Fruit fly (Drosophila melanogaster) whole organism, embryonic: Measurements from ENCODE around the gene CG9682.

ENCODE experiments used
- Asciz ChIP-seq: fragments of 200-800 bp; sonication (Bioruptor generic); optimal IDR thresholded peaks from 2 replicates; lab custom pipeline; 2017; ENCODE audit warnings: missing biosample characterization, mild to moderate bottlenecking, missing genetic modification characterization, missing genetic modification reagents
- CG11085 ChIP-seq: fragments of 200-800 bp; sonication (Bioruptor generic); IDR thresholded peaks from 2 replicates; pipeline ENCODE4 v1.3.6; 2022; ENCODE audit warnings: missing biosample characterization, missing genetic modification characterization
- CG11504 ChIP-seq: fragments of 200-800 bp; sonication (Bioruptor generic); optimal IDR thresholded peaks from 3 replicates; lab custom pipeline; 2019; ENCODE audit warnings: missing biosample characterization, mild to moderate bottlenecking, missing genetic modification characterization, moderate library complexity
- CG13624 ChIP-seq: fragments of 200-800 bp; sonication (Bioruptor generic); optimal IDR thresholded peaks from 2 replicates; lab custom pipeline; 2016; ENCODE audit warnings: missing biosample characterization, missing genetic modification characterization
- CG15073 ChIP-seq: fragments of 200-800 bp; sonication (Bioruptor generic); optimal IDR thresholded peaks from 2 replicates; lab custom pipeline; 2016; ENCODE audit warnings: missing biosample characterization, missing genetic modification characterization
- CG17612 ChIP-seq: fragments of 200-800 bp; sonication (Bioruptor generic); IDR thresholded peaks from 2 replicates; pipeline ENCODE4 v1.3.6; 2022; ENCODE audit warnings: missing biosample characterization, missing genetic modification characterization
- CG18476 ChIP-seq: fragments of 200-800 bp; sonication (Bioruptor generic); optimal IDR thresholded peaks from 2 replicates; lab custom pipeline; 2016; ENCODE audit warnings: missing biosample characterization, mild to moderate bottlenecking, missing genetic modification characterization
- CG2202 ChIP-seq: fragments of 200-800 bp; sonication (Bioruptor generic); optimal IDR thresholded peaks from 2 replicates; lab custom pipeline; 2018; ENCODE audit warnings: missing biosample characterization, mild to moderate bottlenecking, missing genetic modification characterization
- CG31365 ChIP-seq: fragments of 200-800 bp; sonication (Bioruptor generic); optimal IDR thresholded peaks from 2 replicates; lab custom pipeline; 2018; ENCODE audit warnings: missing biosample characterization, mild to moderate bottlenecking, missing genetic modification characterization
- CG31388 ChIP-seq: fragments of 200-800 bp; sonication (Bioruptor generic); optimal IDR thresholded peaks from 2 replicates; lab custom pipeline; 2016; ENCODE audit warnings: missing biosample characterization, missing genetic modification characterization
- CG3838 ChIP-seq: fragments of 200-800 bp; sonication (Bioruptor generic); optimal IDR thresholded peaks from 3 replicates; lab custom pipeline; 2016; ENCODE audit warnings: missing biosample characterization, missing genetic modification characterization
- CG4730 ChIP-seq: fragments of 200-800 bp; sonication (Bioruptor generic); IDR thresholded peaks from 2 replicates; pipeline ENCODE4 v1.3.6; 2022; ENCODE audit warnings: missing biosample characterization, missing genetic modification characterization
- CG7372 ChIP-seq: fragments of 200-800 bp; sonication (Bioruptor generic); IDR thresholded peaks from 2 replicates; pipeline ENCODE4 v1.3.6; 2022; ENCODE audit warnings: missing biosample characterization, missing genetic modification characterization
- CG8281 ChIP-seq: fragments of 200-800 bp; sonication (Bioruptor generic); optimal IDR thresholded peaks from 2 replicates; lab custom pipeline; 2018; ENCODE audit warnings: missing biosample characterization, mild to moderate bottlenecking, missing genetic modification characterization, moderate library complexity
- CG8478 ChIP-seq: fragments of >200 bp; optimal IDR thresholded peaks from 2 replicates; lab custom pipeline; 2018
- CG8765 ChIP-seq: fragments of 200-800 bp; sonication (Bioruptor generic); IDR thresholded peaks from 2 replicates; pipeline ENCODE4 v1.3.6; 2022; ENCODE audit warnings: missing biosample characterization, missing genetic modification characterization
- CkIIα-i1 ChIP-seq: fragments of 200-800 bp; sonication (Bioruptor generic); IDR thresholded peaks from 2 replicates; pipeline ENCODE4 v1.3.6; 2022; ENCODE audit warnings: missing biosample characterization, missing genetic modification characterization
- Dfd ChIP-seq, 2 experiments: fragments of >200 bp; optimal IDR thresholded peaks; 2 replicates each; lab custom pipeline; 2017; ENCODE audit warnings: missing biosample characterization in 2 of 2, missing genetic modification characterization in 2 of 2
- Dip2 ChIP-seq: fragments of 200-800 bp; sonication (Bioruptor generic); IDR thresholded peaks from 2 replicates; pipeline ENCODE4 v1.3.6; 2022; ENCODE audit warnings: missing biosample characterization, missing genetic modification characterization
- E2f1 ChIP-seq: fragments of 200-800 bp; sonication (Bioruptor generic); IDR thresholded peaks from 2 replicates; pipeline ENCODE4 v1.3.6; 2022; ENCODE audit warnings: missing biosample characterization, missing genetic modification characterization
- E2f2 ChIP-seq: fragments of 200-800 bp; sonication (Bioruptor generic); IDR thresholded peaks from 2 replicates; pipeline ENCODE4 v1.3.6; 2022; ENCODE audit warnings: missing biosample characterization, missing genetic modification characterization
- Elba2 ChIP-seq: fragments of 200-800 bp; sonication (Bioruptor generic); optimal IDR thresholded peaks from 3 replicates; lab custom pipeline; 2016; ENCODE audit warnings: missing biosample characterization, missing genetic modification characterization
- H15 ChIP-seq: fragments of 200-800 bp; sonication (Bioruptor generic); IDR thresholded peaks from 3 replicates; pipeline ENCODE4 v1.3.6; 2022; ENCODE audit warnings: missing biosample characterization, missing genetic modification characterization
- Hey ChIP-seq: fragments of 200-800 bp; sonication (Bioruptor generic); optimal IDR thresholded peaks from 3 replicates; lab custom pipeline; 2018; ENCODE audit warnings: missing biosample characterization, mild to moderate bottlenecking, missing genetic modification characterization
- Hmx ChIP-seq: fragments of 200-800 bp; sonication (Bioruptor generic); optimal IDR thresholded peaks from 2 replicates; lab custom pipeline; 2016; ENCODE audit warnings: missing biosample characterization, missing genetic modification characterization
- Jarid2 ChIP-seq: fragments of 200-800 bp; sonication (Bioruptor generic); optimal IDR thresholded peaks from 3 replicates; lab custom pipeline; 2017; ENCODE audit warnings: mild to moderate bottlenecking, missing biosample characterization, missing genetic modification reagents, missing genetic modification characterization
- MESR4 ChIP-seq: fragments of 200-800 bp; sonication (Bioruptor generic); optimal IDR thresholded peaks from 2 replicates; lab custom pipeline; 2018; ENCODE audit warnings: missing biosample characterization, mild to moderate bottlenecking, missing genetic modification characterization, moderate library complexity
- Mad ChIP-seq: fragments of 200-800 bp; sonication (Bioruptor generic); optimal IDR thresholded peaks from 2 replicates; lab custom pipeline; 2016; ENCODE audit warnings: missing biosample characterization, missing genetic modification characterization
- Mrtf ChIP-seq: fragments of 200-800 bp; sonication (Bioruptor generic); IDR thresholded peaks from 3 replicates; pipeline ENCODE4 v1.3.6; 2022; ENCODE audit warnings: missing biosample characterization, missing genetic modification characterization
- NfI ChIP-seq: fragments of 200-800 bp; sonication (Bioruptor generic); optimal IDR thresholded peaks from 3 replicates; lab custom pipeline; 2018; ENCODE audit warnings: missing biosample characterization, mild to moderate bottlenecking, missing genetic modification characterization, moderate library complexity
- Ravus ChIP-seq: fragments of 200-800 bp; sonication (Bioruptor generic); IDR thresholded peaks from 2 replicates; pipeline ENCODE4 v1.3.6; 2022; ENCODE audit warnings: missing biosample characterization, missing genetic modification characterization
- Six4 ChIP-seq: fragments of 200-800 bp; sonication (Bioruptor generic); optimal IDR thresholded peaks from 2 replicates; lab custom pipeline; 2016; ENCODE audit warnings: missing biosample characterization, missing genetic modification characterization
- Xrp1 ChIP-seq: fragments of 200-800 bp; sonication (Bioruptor generic); IDR thresholded peaks from 2 replicates; pipeline ENCODE4 v1.3.6; 2022; ENCODE audit warnings: missing biosample characterization, missing genetic modification characterization
- al ChIP-seq: fragments of 200-800 bp; sonication (Bioruptor generic); IDR thresholded peaks from 2 replicates; pipeline ENCODE4 v1.3.6; 2022; ENCODE audit warnings: missing biosample characterization, missing genetic modification characterization
- amos ChIP-seq: fragments of 200-800 bp; sonication (Bioruptor generic); IDR thresholded peaks from 2 replicates; pipeline ENCODE4 v1.3.6; 2022; ENCODE audit warnings: missing biosample characterization, missing genetic modification characterization; ENCODE audit not compliant: partially characterized antibody
- ara ChIP-seq: fragments of 200-800 bp; sonication (Bioruptor generic); IDR thresholded peaks from 2 replicates; pipeline ENCODE4 v1.3.6; 2022; ENCODE audit warnings: missing biosample characterization, missing genetic modification characterization
- crp ChIP-seq, 2 experiments: fragments of 200-800 bp; sonication (Bioruptor generic); optimal IDR thresholded peaks; 2 replicates in 1 of 2; 3 replicates in 1 of 2; lab custom pipeline; 2017; ENCODE audit warnings: missing biosample characterization in 2 of 2, missing genetic modification characterization in 2 of 2, mild to moderate bottlenecking in 1 of 2, moderate library complexity in 1 of 2
- dati ChIP-seq: fragments of 200-800 bp; sonication (Bioruptor generic); IDR thresholded peaks from 2 replicates; pipeline ENCODE4 v1.3.6; 2022; ENCODE audit warnings: missing biosample characterization, missing genetic modification characterization
- dmrt99B ChIP-seq: fragments of 200-800 bp; sonication (Bioruptor generic); optimal IDR thresholded peaks from 2 replicates; lab custom pipeline; 2018; ENCODE audit warnings: missing biosample characterization, mild to moderate bottlenecking, missing genetic modification characterization, moderate library complexity
- exex ChIP-seq: fragments of 200-800 bp; sonication (Bioruptor generic); optimal IDR thresholded peaks from 4 replicates; lab custom pipeline; 2018; ENCODE audit warnings: missing biosample characterization, mild to moderate bottlenecking, missing genetic modification characterization, moderate library complexity
- fd96Cb ChIP-seq: fragments of 200-800 bp; sonication (Bioruptor generic); optimal IDR thresholded peaks from 2 replicates; lab custom pipeline; 2018; ENCODE audit warnings: missing biosample characterization, mild to moderate bottlenecking, missing genetic modification characterization, moderate library complexity
- gem ChIP-seq: fragments of 200-800 bp; sonication (Bioruptor generic); optimal IDR thresholded peaks from 2 replicates; lab custom pipeline; 2019; ENCODE audit warnings: missing biosample characterization, mild to moderate bottlenecking, missing genetic modification characterization, moderate library complexity
- inv ChIP-seq: fragments of 200-800 bp; sonication (Bioruptor generic); IDR thresholded peaks from 2 replicates; pipeline ENCODE4 v1.3.6; 2022; ENCODE audit warnings: missing biosample characterization, missing genetic modification characterization; ENCODE audit not compliant: partially characterized antibody
- kah ChIP-seq: fragments of 200-800 bp; sonication (Bioruptor generic); optimal IDR thresholded peaks from 2 replicates; lab custom pipeline; 2018; ENCODE audit warnings: missing biosample characterization, mild to moderate bottlenecking, missing genetic modification characterization
- klu ChIP-seq: fragments of 200-800 bp; sonication (Bioruptor generic); IDR thresholded peaks from 2 replicates; pipeline ENCODE4 v1.3.6; 2022; ENCODE audit warnings: missing biosample characterization, missing genetic modification characterization
- lab ChIP-seq: fragments of 200-800 bp; sonication (Bioruptor generic); optimal IDR thresholded peaks from 3 replicates; lab custom pipeline; 2017; ENCODE audit warnings: missing biosample characterization, missing genetic modification characterization, mild to moderate bottlenecking, moderate library complexity, missing genetic modification reagents
- mam ChIP-seq: fragments of 200-800 bp; sonication (Bioruptor generic); optimal IDR thresholded peaks from 3 replicates; lab custom pipeline; 2016; ENCODE audit warnings: missing biosample characterization, missing genetic modification characterization
- p53 ChIP-seq: fragments of 200-800 bp; sonication (Bioruptor generic); optimal IDR thresholded peaks from 2 replicates; lab custom pipeline; 2016; ENCODE audit warnings: missing biosample characterization, missing genetic modification characterization
- tna ChIP-seq: fragments of 200-800 bp; sonication (Bioruptor generic); IDR thresholded peaks from 2 replicates; pipeline ENCODE4 v1.3.6; 2022; ENCODE audit warnings: missing biosample characterization, missing genetic modification characterization; ENCODE audit not compliant: partially characterized antibody
- wor ChIP-seq: fragments of 200-800 bp; sonication (Bioruptor generic); IDR thresholded peaks from 2 replicates; pipeline ENCODE4 v1.3.6; 2022; ENCODE audit warnings: missing biosample characterization, missing genetic modification characterization

Gene CG9682

DNA sequence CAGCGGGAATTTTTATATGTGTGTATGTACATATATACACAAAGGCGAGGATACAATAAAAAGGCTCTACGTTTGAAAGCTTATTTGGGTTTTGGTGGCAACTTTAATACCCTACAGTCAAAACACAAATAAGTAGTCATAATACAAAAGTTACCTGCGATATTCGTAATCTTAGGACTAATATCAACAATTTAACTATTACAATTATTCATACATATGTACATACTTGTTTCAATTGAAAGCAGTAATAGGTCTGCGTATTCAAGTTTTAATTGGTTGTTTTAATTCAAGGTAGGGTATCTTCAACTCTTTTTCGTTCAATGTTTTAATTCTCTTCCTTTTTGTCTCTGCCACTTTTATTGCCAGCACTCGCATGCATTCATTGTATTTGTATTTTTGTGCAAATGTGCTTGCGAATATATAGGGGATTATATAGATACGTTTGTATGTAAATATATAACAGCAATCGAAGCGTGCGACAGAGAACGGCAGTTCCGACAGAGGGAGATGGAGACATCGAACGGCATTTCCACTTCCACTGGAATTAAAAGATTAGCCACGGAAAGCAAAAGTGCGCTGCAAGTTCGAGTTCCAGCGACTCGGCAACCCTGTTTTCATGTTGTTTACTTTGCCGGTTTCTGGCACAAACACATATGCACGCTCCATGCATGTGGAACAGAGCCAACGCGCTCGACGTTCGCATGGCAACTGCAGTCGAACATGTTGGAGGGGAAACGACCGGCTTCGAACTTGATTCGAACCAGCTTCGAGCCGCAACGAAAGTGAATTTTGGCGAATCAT lies 26.0 kb downstream of the CG9682 start (continued):
- TF ChIP-seq Dip2 (GFP tag; lab: Robert Waterston, UW) (no peak), al (GFP tag; lab: Robert Waterston, UW) (no peak), CG8281 (no peak), dmrt99B (tag; lab: Kevin White, UChicago) (peak; percentile 47), gem (tag; lab: Kevin White, UChicago) (peak; percentile 39), CG11504 (tag; lab: Kevin White, UChicago) (peak; percentile 61), CG18476 (GFP tag; lab: Kevin White, UChicago) (no peak), CG31388 (GFP tag; lab: Kevin White, UChicago) (no peak), Six4 (peak; percentile 48), E2f2 (peak; percentile 11; the same call in 1 of the 2 replicates), Dfd (GFP tag; optimal IDR thresholded peaks at IDR 0.05; lab: Kevin White, UChicago) (no peak), kah (GFP tag; lab: Kevin White, UChicago) (peak; percentile 15), CG15073 (GFP tag; lab: Kevin White, UChicago) (no peak), Ravus (GFP tag; lab: Robert Waterston, UW) (no peak), dati (GFP tag; lab: Robert Waterston, UW) (peak; percentile 37; the same call in 1 of the 2 replicates), CG31365 (tag; lab: Kevin White, UChicago) (no peak), CG7372 (no peak), crp (GFP tag; optimal IDR thresholded peaks at IDR 0.05; lab: Kevin White, UChicago) (no peak), CG17612 (no peak), CkIIα-i1 (GFP tag; lab: Robert Waterston, UW) (no peak), Asciz (GFP tag; lab: Kevin White, UChicago) (no peak), CG11085 (GFP tag; lab: Robert Waterston, UW) (no peak), amos (no peak), Hey (no peak), Hmx (no peak), mam (GFP tag; lab: Kevin White, UChicago) (peak; percentile 43), fd96Cb (tag; lab: Kevin White, UChicago) (peak; percentile 3), Mad (GFP tag; lab: Kevin White, UChicago) (peak; percentile 39), E2f1 (GFP tag; lab: Robert Waterston, UW) (peak; percentile 28; the same call in 1 of the 2 replicates), CG8478 (lab: Kevin White, UChicago) (no peak), NfI (GFP tag; lab: Kevin White, UChicago) (peak; percentile 56), tna (GFP tag; lab: Robert Waterston, UW) (no peak), H15 (GFP tag; lab: Robert Waterston, UW) (0 out of 3 replicates have a peak, but pooled peaks have one; percentile 7), CG4730 (GFP tag; lab: Robert Waterston, UW) (no peak), p53 (GFP tag; lab: Kevin White, UChicago) (no peak), MESR4 (GFP tag; lab: Kevin White, UChicago) (no peak), CG8765 (GFP tag; lab: Robert Waterston, UW) (no peak), Xrp1 (GFP tag; lab: Robert Waterston, UW) (peak; percentile 60), klu (GFP tag; lab: Robert Waterston, UW) (no peak), lab (GFP tag; lab: Kevin White, UChicago) (peak; percentile 63), Elba2 (GFP tag; lab: Kevin White, UChicago) (no peak), CG2202 (tag; lab: Kevin White, UChicago) (peak; percentile 60), inv (GFP tag; lab: Robert Waterston, UW) (no peak), CG13624 (peak; percentile 50), Jarid2 (GFP tag; lab: Kevin White, UChicago) (peak; percentile 67), exex (tag; lab: Kevin White, UChicago) (no peak), Mrtf (GFP tag; lab: Robert Waterston, UW) (peak; percentile 56; the same call in 2 of the 3 replicates), ara (GFP tag; lab: Robert Waterston, UW) (0 out of 2 replicates have a peak, but pooled peaks have one; percentile 43), CG3838 (GFP tag; lab: Kevin White, UChicago) (no peak), wor (no peak)
